Fruit fly (Drosophila melanogaster): ENCODE measurements around the gene GILT1.

GILT1 gene

DNA sequence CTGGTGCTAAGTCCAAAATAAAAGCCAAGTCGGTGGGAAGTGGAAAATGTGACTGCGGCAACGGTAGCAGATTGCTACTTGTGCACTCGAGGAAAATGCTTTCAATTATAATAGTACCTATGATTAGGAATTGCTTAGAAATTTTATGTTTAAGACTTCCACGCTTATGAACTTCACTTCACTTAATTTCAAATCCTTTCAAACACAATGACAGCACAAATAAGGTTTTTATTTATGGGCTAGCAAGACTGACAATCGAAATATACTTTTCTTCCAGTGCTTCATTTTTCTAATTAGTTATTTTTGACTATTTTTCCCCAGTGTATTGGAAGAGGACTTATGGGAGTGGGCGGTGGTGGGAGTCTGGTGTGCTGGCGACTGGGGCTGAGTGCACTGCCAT is 46.7 kb upstream of the GILT1 start (continued):
- TF ChIP-seq Dref (GFP tag; IDR thresholded peaks at IDR 0.05): no peak
- no peak for TF ChIP-seq CG4404 (GFP tag; IDR thresholded peaks at IDR 0.05)
- peak; percentile 80 for TF ChIP-seq CG18262 (tag; optimal IDR thresholded peaks at IDR 0.05)
- no peak for TF ChIP-seq btn (GFP tag; optimal IDR thresholded peaks at IDR 0.05)
- no peak for TF ChIP-seq CG8944 (GFP tag; optimal IDR thresholded peaks at IDR 0.05)
- peak; percentile 17 for TF ChIP-seq zf30C (GFP tag; optimal IDR thresholded peaks at IDR 0.05)
- no peak for TF ChIP-seq CG15514 (GFP tag; optimal IDR thresholded peaks at IDR 0.05)
- TF ChIP-seq CG11695 (GFP tag; IDR thresholded peaks at IDR 0.05): no peak
- TF ChIP-seq HmgZ (tag; optimal IDR thresholded peaks at IDR 0.05): no peak
- TF ChIP-seq tna (GFP tag; IDR thresholded peaks at IDR 0.05; ENCODE audit: partially characterized antibody): no peak
- no peak for TF ChIP-seq Atf3 (GFP tag; optimal IDR thresholded peaks at IDR 0.05)
- TF ChIP-seq lov (optimal IDR thresholded peaks at IDR 0.05): no peak
- no peak for TF ChIP-seq lov (GFP tag; IDR thresholded peaks at IDR 0.05)
- peak; percentile 10 for TF ChIP-seq CG12219 (GFP tag; optimal IDR thresholded peaks at IDR 0.05)
- no peak for TF ChIP-seq otp (GFP tag; IDR thresholded peaks at IDR 0.05)
- no peak for TF ChIP-seq Stat92E (GFP tag; optimal IDR thresholded peaks at IDR 0.05)
- TF ChIP-seq tgo (GFP tag; IDR thresholded peaks at IDR 0.05): 0 out of 3 replicates have a peak, but pooled peaks have one; percentile 14
- peak; percentile 6 for TF ChIP-seq CG4820 (GFP tag; optimal IDR thresholded peaks at IDR 0.05)
- TF ChIP-seq gcm2 (GFP tag; optimal IDR thresholded peaks at IDR 0.05): no peak

DNA sequence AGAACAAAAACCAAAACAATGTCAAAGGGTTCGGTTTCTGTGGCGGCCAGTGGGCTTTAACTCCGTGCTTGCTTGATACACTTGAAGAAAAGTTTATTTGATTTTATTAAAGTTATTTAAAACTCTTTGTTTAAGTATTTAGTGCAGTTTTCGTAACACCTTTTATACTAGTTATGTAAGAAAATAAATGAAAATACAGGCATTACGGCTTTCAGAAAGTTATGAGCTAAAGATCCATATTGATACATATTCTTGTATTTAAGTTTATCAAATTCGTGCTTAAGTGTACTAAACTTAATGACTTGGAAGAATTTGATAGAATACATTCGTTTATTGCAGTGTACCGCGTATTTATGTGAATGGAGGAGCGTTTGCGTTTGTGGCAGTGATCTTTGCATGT is 44.8 kb upstream of the GILT1 start:
- TF ChIP-seq CG4360 (GFP tag; IDR thresholded peaks at IDR 0.05) (no peak), tna (GFP tag; IDR thresholded peaks at IDR 0.05; ENCODE audit: partially characterized antibody) (no peak), Med (GFP tag) (peak; percentile 57), CrebB (tag; optimal IDR thresholded peaks at IDR 0.05) (no peak), Asciz (GFP tag; optimal IDR thresholded peaks at IDR 0.05) (peak; percentile 8), CG6854 (GFP tag; optimal IDR thresholded peaks at IDR 0.05) (peak; percentile 16), MTF-1 (GFP tag; optimal IDR thresholded peaks at IDR 0.05; ENCODE audit: borderline replicate concordance) (no peak), cas (GFP tag; IDR thresholded peaks at IDR 0.05) (no peak), Sox102F (GFP tag; optimal IDR thresholded peaks at IDR 0.05) (peak; percentile 58), CG12391 (tag; optimal IDR thresholded peaks at IDR 0.05) (peak; percentile 46), Myb (GFP tag; optimal IDR thresholded peaks at IDR 0.05) (no peak), CG1529 (GFP tag; optimal IDR thresholded peaks at IDR 0.05) (no peak), sug (tag; optimal IDR thresholded peaks at IDR 0.05) (no peak), CG2889 (GFP tag; IDR thresholded peaks at IDR 0.05) (no peak), tx (GFP tag; optimal IDR thresholded peaks at IDR 0.05) (no peak), fd3F (GFP tag; optimal IDR thresholded peaks at IDR 0.05) (peak; percentile 52), fd102C (GFP tag; optimal IDR thresholded peaks at IDR 0.05) (no peak), CG8281 (tag; optimal IDR thresholded peaks at IDR 0.05) (no peak), gcm (GFP tag; optimal IDR thresholded peaks at IDR 0.05) (no peak), CG4424 (GFP tag; optimal IDR thresholded peaks at IDR 0.05) (peak; percentile 55), CG17385 (GFP tag; optimal IDR thresholded peaks at IDR 0.05) (peak; percentile 34), tgo (GFP tag; IDR thresholded peaks at IDR 0.05) (0 out of 3 replicates have a peak, but pooled peaks have one; percentile 14), ssp (GFP tag; IDR thresholded peaks at IDR 0.05) (no peak; the same call in 1 of the 2 replicates), CG9215 (GFP tag; IDR thresholded peaks at IDR 0.05) (0 out of 2 replicates have a peak, but pooled peaks have one; percentile 15), pb (GFP tag; optimal IDR thresholded peaks at IDR 0.05) (no peak), Max (GFP tag; optimal IDR thresholded peaks at IDR 0.05) (no peak), CG33213 (GFP tag; optimal IDR thresholded peaks at IDR 0.05) (no peak), seq (GFP tag; IDR thresholded peaks at IDR 0.05) (no peak), gsb (GFP tag; IDR thresholded peaks at IDR 0.05) (no peak), pros (GFP tag; optimal IDR thresholded peaks at IDR 0.05) (no peak), CHES-1-like (GFP tag; optimal IDR thresholded peaks at IDR 0.05) (no peak), ind (GFP tag; optimal IDR thresholded peaks at IDR 0.05) (peak; percentile 22), Hand (GFP tag; optimal IDR thresholded peaks at IDR 0.05) (no peak), bowl (GFP tag; IDR thresholded peaks at IDR 0.05) (no peak)
